Worm (Caenorhabditis elegans) whole organism, late embryonic: ENCODE measurements around the gene Y64G10A.7.

Experiments used
- Y22D7AL.16 ChIP-seq: sonication (generic microtip); optimal IDR thresholded peaks from 2 replicates; lab custom pipeline; 2016; ENCODE audit warnings: missing genetic modification characterization, missing compliant biosample characterization
- ama-1 ChIP-seq: fragments of 150-350 bp; optimal IDR thresholded peaks from 2 replicates; lab custom pipeline; 2014
- nhr-11 ChIP-seq: fragments of 150-350 bp; optimal IDR thresholded peaks from 2 replicates; lab custom pipeline; 2014; ENCODE audit warnings: missing biosample characterization, missing genetic modification characterization
- pha-4 ChIP-seq: fragments of 150-350 bp; optimal IDR thresholded peaks from 2 replicates; lab custom pipeline; 2018; ENCODE audit warnings: missing biosample characterization, missing genetic modification reagents, missing genetic modification characterization
- pqm-1 ChIP-seq: sonication (generic microtip); optimal IDR thresholded peaks from 2 replicates; lab custom pipeline; 2016; ENCODE audit warnings: missing genetic modification characterization, missing compliant biosample characterization
- rnt-1 ChIP-seq: sonication (generic microtip); optimal IDR thresholded peaks from 2 replicates; lab custom pipeline; 2016; ENCODE audit warnings: missing genetic modification characterization, missing compliant biosample characterization
- sox-4 ChIP-seq: sonication (generic microtip); optimal IDR thresholded peaks from 2 replicates; lab custom pipeline; 2017; ENCODE audit warnings: mild to moderate bottlenecking, missing genetic modification characterization, inconsistent platforms, missing compliant biosample characterization
- tbx-7 ChIP-seq: sonication (generic microtip); optimal IDR thresholded peaks from 2 replicates; lab custom pipeline; 2016; ENCODE audit warnings: missing genotype, missing genetic modification characterization, missing compliant biosample characterization
- unc-3 ChIP-seq, 2 experiments: fragments of 200-800 bp in 1 of 2; sonication (Bioruptor generic) in 1 of 2; sonication (generic microtip) in 1 of 2; conservative IDR thresholded peaks in 1 of 2; optimal IDR thresholded peaks in 1 of 2; 2 replicates each; pipeline versions ENCODE4 v1.3.6 to Lab custom; 2016 to 2022; ENCODE audit warnings: missing compliant biosample characterization in 2 of 2, missing genetic modification characterization in 2 of 2, missing genetic modification reagents in 1 of 2
- unc-86 ChIP-seq: sonication (generic microtip); optimal IDR thresholded peaks from 2 replicates; lab custom pipeline; 2016; ENCODE audit warnings: missing genetic modification characterization, missing compliant biosample characterization

DNA sequence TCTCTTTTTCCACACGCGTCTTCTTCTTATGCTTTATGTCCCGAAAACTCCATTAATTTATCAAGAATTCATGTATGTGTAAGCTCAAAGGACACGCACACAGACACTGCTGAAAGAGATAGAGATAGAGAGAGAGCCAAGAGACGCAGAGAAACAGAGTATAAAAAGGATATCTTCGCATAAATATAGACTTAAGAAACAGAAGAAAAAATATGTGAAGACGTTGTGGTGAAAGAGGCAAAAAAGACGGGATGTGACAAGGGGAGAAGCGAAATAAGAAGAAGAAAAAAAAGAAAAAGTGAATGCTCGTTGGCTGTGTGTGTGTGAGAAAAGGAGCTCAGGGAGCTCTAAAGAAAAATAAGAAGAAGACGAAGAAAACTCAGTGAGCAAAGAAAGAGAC, 30.9 kb upstream of the Y64G10A.7 start:
- TF ChIP-seq Y22D7AL.16 (tag; lab: Kevin White, UChicago): no peak
- TF ChIP-seq sox-4 (tag; lab: Kevin White, UChicago): no peak
- TF ChIP-seq nhr-11 (tag; lab: Kevin White, UChicago): no peak
- no peak for TF ChIP-seq ama-1 (lab: Kevin White, UChicago)
- TF ChIP-seq rnt-1 (tag; lab: Kevin White, UChicago): no peak
- no peak for TF ChIP-seq unc-3 (GFP tag; conservative IDR thresholded peaks at IDR 0.05; lab: Robert Waterston, UW)
- TF ChIP-seq unc-3 (tag; optimal IDR thresholded peaks at IDR 0.05; lab: Kevin White, UChicago): no peak
- no peak for TF ChIP-seq unc-86 (tag; lab: Kevin White, UChicago)
- TF ChIP-seq tbx-7 (tag; lab: Kevin White, UChicago): no peak
- TF ChIP-seq pqm-1 (tag; lab: Kevin White, UChicago): no peak
- no peak for TF ChIP-seq pha-4
